Worm (Caenorhabditis elegans): ENCODE data around the gene dod-24.

The dod-24 gene

DNA sequence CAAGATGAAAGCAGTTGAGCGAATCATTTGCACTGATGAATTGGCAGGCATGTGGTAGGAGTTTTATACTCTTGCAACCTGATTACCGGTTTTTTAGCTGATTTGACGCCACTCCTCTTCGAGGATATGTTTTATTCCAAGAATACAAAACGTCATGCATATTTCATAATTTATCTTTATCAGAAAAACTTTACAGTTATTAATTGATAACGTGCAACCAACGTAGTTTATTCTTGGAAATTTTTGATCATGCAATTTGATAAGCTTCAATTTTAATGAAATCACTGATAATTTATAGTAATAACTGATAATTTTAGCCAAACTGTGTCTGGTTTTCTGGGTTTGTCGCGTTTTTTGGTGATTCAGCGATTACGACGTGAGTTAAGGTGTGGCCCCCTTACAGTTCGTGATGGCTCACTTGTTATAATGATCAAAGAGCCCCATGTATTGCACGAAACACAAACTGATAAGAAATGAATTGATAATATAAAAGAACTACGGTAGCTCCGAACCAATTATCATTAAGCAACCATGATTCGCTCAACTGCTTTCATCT lies 4.9 kb downstream of the dod-24 start, which contains the start of the genes cld-1 and dod-21:
TSS of gene cld-1 (minus strand) at position 51 of the 556 bp plus-strand sequence.
TSS of gene dod-21 (plus strand) at position 518 of the 556 bp plus-strand sequence.
- TF ChIP-seq nhr-11 (tag; optimal IDR thresholded peaks at IDR 0.05) (no peak), ceh-28 (tag; optimal IDR thresholded peaks at IDR 0.05) (no peak), nfya-1 (tag; optimal IDR thresholded peaks at IDR 0.05; ENCODE audit: insufficient read depth) (peak; percentile 8), ceh-16 (tag; optimal IDR thresholded peaks at IDR 0.05) (no peak), nhr-43 (tag; optimal IDR thresholded peaks at IDR 0.05; ENCODE audit: poor library complexity, severe bottlenecking) (no peak), nhr-237 (tag; optimal IDR thresholded peaks at IDR 0.05) (no peak), nhr-77 (tag; optimal IDR thresholded peaks at IDR 0.05) (no peak), elt-2 (tag; optimal IDR thresholded peaks at IDR 0.05) (peak; percentile 98), nhr-12 (tag; optimal IDR thresholded peaks at IDR 0.05) (no peak), skn-1 (tag; optimal IDR thresholded peaks at IDR 0.05) (no peak), unc-39 (tag; optimal IDR thresholded peaks at IDR 0.05) (no peak), zag-1 (tag; optimal IDR thresholded peaks at IDR 0.05) (no peak), ceh-82 (tag; optimal IDR thresholded peaks at IDR 0.05) (no peak), pqm-1 (tag; optimal IDR thresholded peaks at IDR 0.05) (peak; percentile 49), nhr-25 (tag; optimal IDR thresholded peaks at IDR 0.05) (no peak)

DNA sequence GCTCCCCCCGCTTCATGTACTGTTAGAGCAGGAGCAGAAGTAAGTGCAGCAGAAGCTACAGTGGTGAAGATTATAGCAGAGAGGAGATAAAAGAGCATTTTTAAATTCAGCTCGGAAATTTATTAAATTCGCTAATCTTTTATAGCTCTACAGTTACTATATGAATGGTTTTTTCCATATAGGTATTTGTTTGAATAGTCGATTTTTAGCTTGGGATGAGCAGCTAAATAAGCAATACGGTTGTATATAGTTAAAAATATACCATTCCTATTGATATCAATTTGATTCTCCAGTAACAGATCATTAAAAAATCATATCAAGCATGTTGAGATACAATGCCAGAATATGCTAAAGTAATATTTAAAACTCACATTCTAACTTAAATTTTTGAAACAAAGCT lies 14.5 kb downstream of the dod-24 start, which contains the start of gene srlf-5:
TSS of gene srlf-5 (minus strand) at position 101 of the 400 bp plus-strand sequence.
- no peak for TF ChIP-seq sea-2 (GFP tag; optimal IDR thresholded peaks at IDR 0.05)
- no peak for TF ChIP-seq lsy-12 (tag; optimal IDR thresholded peaks at IDR 0.05)
- no peak for TF ChIP-seq unc-62 (GFP tag; optimal IDR thresholded peaks at IDR 0.05)
- no peak for TF ChIP-seq tbx-2 (tag; optimal IDR thresholded peaks at IDR 0.05)
- TF ChIP-seq R02D3.7 (tag; optimal IDR thresholded peaks at IDR 0.05) = no peak
- TF ChIP-seq nhr-12 (tag; optimal IDR thresholded peaks at IDR 0.05) = no peak
- TF ChIP-seq pqm-1 (tag; optimal IDR thresholded peaks at IDR 0.05) = no peak
- no peak for TF ChIP-seq egl-27 (tag; optimal IDR thresholded peaks at IDR 0.05)
- TF ChIP-seq lin-39 (tag; optimal IDR thresholded peaks at IDR 0.05) = no peak
- no peak for TF ChIP-seq nhr-11 (tag; optimal IDR thresholded peaks at IDR 0.05)

DNA sequence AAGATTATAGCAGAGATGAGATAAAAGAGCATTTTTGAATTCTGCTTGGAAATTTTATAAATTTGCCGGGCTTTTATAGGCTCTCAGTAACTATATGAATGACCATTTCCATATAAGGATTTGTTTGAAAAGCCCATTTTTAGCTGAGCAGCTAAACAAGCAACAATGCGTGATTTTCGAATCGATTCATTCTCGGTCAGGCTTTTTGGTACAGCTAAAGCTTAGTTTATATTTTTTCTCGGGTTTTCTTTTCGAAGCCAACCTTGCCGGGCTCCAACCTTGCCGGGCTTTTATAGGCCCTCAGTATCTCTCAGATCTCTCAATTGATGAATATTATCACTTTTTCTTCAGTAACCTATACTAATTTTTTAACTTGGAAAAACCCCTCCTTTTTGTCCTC lies 16.8 kb downstream of the dod-24 start, which contains the start of gene srlf-4:
TSS of gene srlf-4 (minus strand) at position 101 of the 400 bp plus-strand sequence.
- TF ChIP-seq snpc-4 (tag; optimal IDR thresholded peaks at IDR 0.05) = no peak
- no peak for TF ChIP-seq ceh-16 (tag; optimal IDR thresholded peaks at IDR 0.05)
- TF ChIP-seq elt-1 (tag; optimal IDR thresholded peaks at IDR 0.05) = no peak
- TF ChIP-seq egl-5 (tag; optimal IDR thresholded peaks at IDR 0.05) = no peak
- no peak for TF ChIP-seq unc-62 (GFP tag; optimal IDR thresholded peaks at IDR 0.05)
- TF ChIP-seq nhr-237 (tag; optimal IDR thresholded peaks at IDR 0.05) = no peak

DNA sequence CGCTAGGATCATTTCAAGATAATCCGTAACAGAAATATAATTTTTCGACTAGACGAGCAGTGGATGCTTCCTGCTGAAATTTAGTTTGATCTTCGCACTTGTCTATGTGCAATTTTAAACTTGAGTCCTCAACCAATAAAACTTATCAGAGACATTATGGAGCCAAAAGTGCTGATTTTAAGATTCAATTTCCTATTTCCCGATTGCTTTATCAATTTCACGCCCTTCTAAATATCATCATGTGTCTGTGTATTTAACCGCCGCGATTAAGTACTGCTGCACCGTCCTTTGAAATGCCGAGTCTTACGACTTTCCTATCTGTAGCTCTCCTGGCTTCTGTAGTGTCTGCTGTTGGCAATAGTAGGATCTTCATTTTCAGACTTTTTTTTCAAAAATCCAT lies 20.1 kb downstream of the dod-24 start, which contains the start of gene C32H11.4:
TSS of gene C32H11.4 (plus strand) at position 238 of the 400 bp plus-strand sequence.
- TF ChIP-seq nfya-1 (tag; optimal IDR thresholded peaks at IDR 0.05; ENCODE audit: insufficient read depth) (no peak), eor-1 (tag; optimal IDR thresholded peaks at IDR 0.05) (no peak), fos-1 (tag; optimal IDR thresholded peaks at IDR 0.05) (no peak), skn-1 (tag; optimal IDR thresholded peaks at IDR 0.05) (no peak), pqm-1 (tag; optimal IDR thresholded peaks at IDR 0.05) (peak; percentile 69), unc-62 (GFP tag; optimal IDR thresholded peaks at IDR 0.05) (no peak), R02D3.7 (tag; optimal IDR thresholded peaks at IDR 0.05) (no peak), ztf-4 (tag; optimal IDR thresholded peaks at IDR 0.05) (no peak), mml-1 (tag; optimal IDR thresholded peaks at IDR 0.05) (no peak), lin-39 (tag; optimal IDR thresholded peaks at IDR 0.05) (no peak), elt-3 (tag; optimal IDR thresholded peaks at IDR 0.05) (no peak), fkh-10 (GFP tag; optimal IDR thresholded peaks at IDR 0.05) (no peak), nhr-67 (tag; optimal IDR thresholded peaks at IDR 0.05) (no peak), ama-1 (optimal IDR thresholded peaks at IDR 0.05) (no peak), egl-27 (tag; optimal IDR thresholded peaks at IDR 0.05) (no peak), elt-2 (tag; optimal IDR thresholded peaks at IDR 0.05) (peak; percentile 85)

DNA sequence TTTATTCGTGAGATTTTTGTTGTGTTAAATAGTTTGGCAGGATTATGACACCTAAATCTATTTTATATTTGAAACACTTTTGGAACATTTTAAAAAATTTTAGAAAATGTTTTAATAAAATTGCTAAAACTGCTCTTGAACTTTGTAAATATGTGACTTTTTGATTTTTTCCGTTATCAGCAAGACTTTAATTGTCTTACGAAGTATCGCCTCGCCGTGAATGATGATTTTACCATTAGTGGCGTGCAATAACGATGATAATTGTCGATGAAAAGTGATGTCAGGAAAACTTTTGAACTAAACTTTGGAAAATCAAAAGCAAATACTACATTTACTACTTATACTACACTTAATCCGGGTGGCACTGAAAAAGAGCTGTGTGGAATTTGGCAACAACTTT lies 20.6 kb downstream of the dod-24 start:
- TF ChIP-seq R02D3.7 (tag; optimal IDR thresholded peaks at IDR 0.05) (no peak), snpc-4 (tag; optimal IDR thresholded peaks at IDR 0.05) (no peak), skn-1 (tag; optimal IDR thresholded peaks at IDR 0.05) (peak; percentile 33), aly-2 (tag; optimal IDR thresholded peaks at IDR 0.05) (no peak), pqm-1 (tag; optimal IDR thresholded peaks at IDR 0.05) (peak; percentile 52), lin-39 (tag; optimal IDR thresholded peaks at IDR 0.05) (no peak), mml-1 (tag; optimal IDR thresholded peaks at IDR 0.05) (no peak), sea-2 (GFP tag; optimal IDR thresholded peaks at IDR 0.05) (no peak)
